Worm (Caenorhabditis elegans) whole organism, L3 larva: ENCODE data around the gene arv-1.

Experiments used
- ceh-82 ChIP-seq: fragments of 150-350 bp; optimal IDR thresholded peaks from 2 replicates; lab custom pipeline; 2014; ENCODE audit warnings: missing biosample characterization, missing genetic modification characterization
- daf-12 ChIP-seq: fragments of 150-350 bp; optimal IDR thresholded peaks from 2 replicates; lab custom pipeline; 2014; ENCODE audit warnings: missing biosample characterization, missing genetic modification reagents, missing genetic modification characterization
- fos-1 ChIP-seq: fragments of 150-350 bp; optimal IDR thresholded peaks from 2 replicates; lab custom pipeline; 2014; ENCODE audit warnings: missing biosample characterization, missing genetic modification characterization
- lin-39 ChIP-seq: fragments of 150-350 bp; optimal IDR thresholded peaks from 2 replicates; lab custom pipeline; 2018; ENCODE audit warnings: missing biosample characterization, missing genetic modification reagents, missing genetic modification characterization
- lsy-12 ChIP-seq: sonication (generic microtip); optimal IDR thresholded peaks from 2 replicates; lab custom pipeline; 2016; ENCODE audit warnings: mild to moderate bottlenecking, missing genetic modification characterization, missing compliant biosample characterization
- mdl-1 ChIP-seq: fragments of 150-350 bp; optimal IDR thresholded peaks from 2 replicates; lab custom pipeline; 2014; ENCODE audit warnings: missing biosample characterization, missing genetic modification characterization
- mml-1 ChIP-seq: fragments of 150-350 bp; sonication (generic microtip); optimal IDR thresholded peaks from 3 replicates; lab custom pipeline; 2014; ENCODE audit warnings: missing biosample characterization, missing genetic modification characterization
- nhr-11 ChIP-seq: fragments of 150-350 bp; optimal IDR thresholded peaks from 2 replicates; lab custom pipeline; 2014; ENCODE audit warnings: missing biosample characterization, missing genetic modification characterization
- nhr-12 ChIP-seq: fragments of 150-350 bp; optimal IDR thresholded peaks from 2 replicates; lab custom pipeline; 2014; ENCODE audit warnings: missing biosample characterization, missing genetic modification characterization
- nhr-237 ChIP-seq: fragments of 150-350 bp; optimal IDR thresholded peaks from 2 replicates; lab custom pipeline; 2014; ENCODE audit warnings: missing biosample characterization, missing genetic modification characterization
- sea-2 ChIP-seq: fragments of 150-350 bp; sonication (generic microtip); optimal IDR thresholded peaks from 4 replicates; lab custom pipeline; 2014; ENCODE audit warnings: missing biosample characterization, missing genetic modification reagents, missing genetic modification characterization
- unc-39 ChIP-seq: sonication (generic microtip); optimal IDR thresholded peaks from 4 replicates; lab custom pipeline; 2017; ENCODE audit warnings: missing biosample characterization, missing genetic modification characterization
- ztf-4 ChIP-seq: fragments of 150-350 bp; optimal IDR thresholded peaks from 2 replicates; lab custom pipeline; 2014; ENCODE audit warnings: missing biosample characterization, missing genetic modification characterization

ce11 chrII:10221627-10222026, 21.0 kb upstream of the arv-1 start:
- TF ChIP-seq ceh-82 (tag; lab: Kevin White, UChicago): no peak
- TF ChIP-seq mml-1 (tag; lab: Kevin White, UChicago): no peak
- TF ChIP-seq lsy-12 (tag; lab: Kevin White, UChicago): no peak
- no peak for TF ChIP-seq unc-39 (tag; lab: Kevin White, UChicago)
- TF ChIP-seq nhr-11 (tag; lab: Kevin White, UChicago): no peak
- TF ChIP-seq lin-39: no peak
- TF ChIP-seq sea-2 (GFP tag; lab: Kevin White, UChicago): no peak
- no peak for TF ChIP-seq daf-12
- TF ChIP-seq ztf-4 (tag; lab: Kevin White, UChicago): no peak
- TF ChIP-seq fos-1 (tag; lab: Kevin White, UChicago): no peak
- no peak for TF ChIP-seq nhr-12 (tag; lab: Kevin White, UChicago)
- TF ChIP-seq mdl-1 (tag; lab: Kevin White, UChicago): no peak
- no peak for TF ChIP-seq nhr-237 (tag; lab: Kevin White, UChicago)
